Worm (Caenorhabditis elegans): ENCODE data around the gene rps-12.

ce11 chrIII:5691826-5692225, 12.7 kb downstream of the rps-12 start:
- no peak for TF ChIP-seq W03F9.2 (tag; optimal IDR thresholded peaks at IDR 0.05)
- no peak for TF ChIP-seq him-1 (tag; optimal IDR thresholded peaks at IDR 0.05)
